Fruit fly (Drosophila melanogaster): ENCODE measurements around the gene CG10336.

Gene CG10336

DNA sequence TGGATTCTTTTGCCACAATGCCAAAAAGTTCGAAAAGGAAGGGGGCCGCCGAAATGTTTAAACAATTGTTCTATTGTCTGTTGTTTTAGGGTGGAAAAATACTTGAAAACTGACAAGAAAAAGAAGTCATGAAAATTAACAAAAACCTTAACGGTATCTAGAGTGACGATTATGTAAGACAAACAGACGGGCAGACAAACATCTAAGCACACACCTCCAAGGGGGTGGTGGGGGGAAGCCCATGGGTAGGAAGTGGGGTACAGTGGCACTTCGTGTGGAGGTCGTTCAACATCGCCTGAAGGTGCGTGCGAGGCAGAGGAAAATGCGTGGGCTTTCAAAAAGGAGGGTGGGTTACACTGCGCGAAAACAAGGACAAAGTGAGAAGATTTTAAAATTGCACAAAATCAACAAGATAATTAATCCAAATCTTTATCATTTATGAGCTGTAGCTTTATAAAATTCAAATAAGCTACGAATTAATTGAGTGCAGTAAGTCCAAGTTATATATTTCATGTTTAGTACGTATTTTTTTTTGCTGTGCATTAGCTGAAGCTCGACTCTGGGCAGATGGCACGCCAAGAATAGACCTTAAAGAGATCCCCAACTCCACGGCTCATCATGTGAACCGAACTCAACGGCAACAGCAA is 28.2 kb downstream of the CG10336 start (continued):
- TF ChIP-seq E2f2 (GFP tag; IDR thresholded peaks at IDR 0.05) (0 out of 2 replicates have a peak, but pooled peaks have one; percentile 10), CG3407 (GFP tag; optimal IDR thresholded peaks at IDR 0.05) (peak; percentile 31), Rx (GFP tag; IDR thresholded peaks at IDR 0.05) (no peak), Asciz (GFP tag; optimal IDR thresholded peaks at IDR 0.05) (peak; percentile 50), gem (tag; optimal IDR thresholded peaks at IDR 0.05) (peak; percentile 15), nerfin-1 (tag; optimal IDR thresholded peaks at IDR 0.05) (no peak), CG2116 (GFP tag; optimal IDR thresholded peaks at IDR 0.05) (no peak), slp2 (GFP tag; optimal IDR thresholded peaks at IDR 0.05) (no peak), bbx (GFP tag; IDR thresholded peaks at IDR 0.05; ENCODE audit: partially characterized antibody) (no peak), sima (GFP tag; optimal IDR thresholded peaks at IDR 0.05) (no peak), dmrt11E (tag; optimal IDR thresholded peaks at IDR 0.05) (no peak), CG2712 (tag; optimal IDR thresholded peaks at IDR 0.05) (peak; percentile 31), ci (GFP tag; IDR thresholded peaks at IDR 0.05) (0 out of 3 replicates have a peak, but pooled peaks have one; percentile 33), CG7987 (GFP tag; optimal IDR thresholded peaks at IDR 0.05) (peak; percentile 51), sob (GFP tag; IDR thresholded peaks at IDR 0.05) (0 out of 2 replicates have a peak, but pooled peaks have one; percentile 25), CG10979 (tag; optimal IDR thresholded peaks at IDR 0.05) (peak; percentile 33), ATbp (GFP tag; optimal IDR thresholded peaks at IDR 0.05) (peak; percentile 76), ara (GFP tag; IDR thresholded peaks at IDR 0.05) (no peak), fd3F (GFP tag; optimal IDR thresholded peaks at IDR 0.05) (no peak), CG4854 (GFP tag; optimal IDR thresholded peaks at IDR 0.05) (no peak), CG14965 (GFP tag; optimal IDR thresholded peaks at IDR 0.05; ENCODE audit: borderline replicate concordance) (no peak), bab2 (GFP tag; optimal IDR thresholded peaks at IDR 0.05) (no peak), NFAT (GFP tag; IDR thresholded peaks at IDR 0.05) (no peak), CG17829 (tag; optimal IDR thresholded peaks at IDR 0.05) (no peak), CG8944 (GFP tag; optimal IDR thresholded peaks at IDR 0.05) (no peak), knrl (GFP tag; IDR thresholded peaks at IDR 0.05; ENCODE audit: partially characterized antibody) (no peak), unc-4 (GFP tag; IDR thresholded peaks at IDR 0.05; ENCODE audit: partially characterized antibody) (no peak), vnd (GFP tag; IDR thresholded peaks at IDR 0.05; ENCODE audit: partially characterized antibody) (no peak), hb (GFP tag; IDR thresholded peaks at IDR 0.05; ENCODE audit: partially characterized antibody) (no peak), Myb (GFP tag; optimal IDR thresholded peaks at IDR 0.05) (no peak), tna (GFP tag; IDR thresholded peaks at IDR 0.05; ENCODE audit: partially characterized antibody) (no peak), CG11695 (GFP tag; IDR thresholded peaks at IDR 0.05) (0 out of 3 replicates have a peak, but pooled peaks have one; percentile 31), mirr (GFP tag; optimal IDR thresholded peaks at IDR 0.05) (peak; percentile 20), CoRest (tag; optimal IDR thresholded peaks at IDR 0.05) (no peak), klu (GFP tag; IDR thresholded peaks at IDR 0.05) (no peak), crol (GFP tag; IDR thresholded peaks at IDR 0.05) (peak; percentile 74), CG2875 (GFP tag; optimal IDR thresholded peaks at IDR 0.05) (peak; percentile 45), CG8281 (tag; optimal IDR thresholded peaks at IDR 0.05) (no peak), Adf1 (GFP tag; IDR thresholded peaks at IDR 0.05) (no peak), Spps (tag; optimal IDR thresholded peaks at IDR 0.05) (no peak), CG17612 (GFP tag; IDR thresholded peaks at IDR 0.05) (no peak), cato (GFP tag; optimal IDR thresholded peaks at IDR 0.05; ENCODE audit: borderline replicate concordance) (no peak), crp (GFP tag; optimal IDR thresholded peaks at IDR 0.05) (no peak), kni (GFP tag; optimal IDR thresholded peaks at IDR 0.05) (peak; percentile 36), CG7786 (GFP tag; optimal IDR thresholded peaks at IDR 0.05) (no peak), Awh (GFP tag; IDR thresholded peaks at IDR 0.05) (0 out of 2 replicates have a peak, but pooled peaks have one; percentile 18), CG9876 (GFP tag; optimal IDR thresholded peaks at IDR 0.05) (no peak), CG2202 (tag; optimal IDR thresholded peaks at IDR 0.05) (peak; percentile 6), sens (GFP tag) (peak; percentile 54)
